Fruit fly (Drosophila melanogaster) whole organism, wandering third instar larva: ENCODE results near the gene CG10725.

ENCODE experiments used
- Dif ChIP-seq: fragments of 200-275, 200-300 bp; sonication (Bioruptor generic); optimal IDR thresholded peaks from 2 replicates; lab custom pipeline; 2018; ENCODE audit warnings: missing biosample characterization, missing genetic modification characterization; ENCODE audit not compliant: partially characterized antibody
- HLH106 ChIP-seq: fragments of 200-800 bp; optimal IDR thresholded peaks from 3 replicates; lab custom pipeline; 2019; ENCODE audit warnings: missing biosample characterization, mild to moderate bottlenecking, missing genetic modification characterization, moderate library complexity
- Hr78 ChIP-seq: fragments of >200 bp; optimal IDR thresholded peaks from 2 replicates; lab custom pipeline; 2017; ENCODE audit warnings: missing biosample characterization, missing genetic modification characterization
- Jra ChIP-seq: sonication (Bioruptor generic); optimal IDR thresholded peaks from 2 replicates; lab custom pipeline; 2016; ENCODE audit warnings: missing biosample characterization, missing genetic modification characterization
- Rel ChIP-seq, 2 experiments: fragments of 200-800 bp; sonication (Bioruptor generic) in 1 of 2; optimal IDR thresholded peaks; 2 replicates in 1 of 2; 3 replicates in 1 of 2; lab custom pipeline; 2016 to 2019; ENCODE audit warnings: mild to moderate bottlenecking in 2 of 2, missing biosample characterization in 2 of 2, missing genetic modification characterization in 2 of 2, moderate library complexity in 1 of 2
- Vsx2 ChIP-seq: fragments of 200-300, 225-300 bp; sonication (Bioruptor generic); optimal IDR thresholded peaks from 2 replicates; lab custom pipeline; 2018; ENCODE audit warnings: missing biosample characterization, missing genetic modification characterization; ENCODE audit not compliant: partially characterized antibody
- brk ChIP-seq: fragments of 200-800 bp; sonication (Bioruptor generic); optimal IDR thresholded peaks from 2 replicates; lab custom pipeline; 2016; ENCODE audit warnings: missing biosample characterization, mild to moderate bottlenecking, missing genetic modification characterization
- foxo ChIP-seq, 2 experiments: fragments of 200-800 bp; sonication (Bioruptor generic); optimal IDR thresholded peaks; 2 replicates in 1 of 2; 3 replicates in 1 of 2; lab custom pipeline; 2016 to 2017; ENCODE audit warnings: missing biosample characterization in 2 of 2, missing genetic modification characterization in 2 of 2
- fru ChIP-seq: fragments of 200-800 bp; sonication (Bioruptor generic); optimal IDR thresholded peaks from 3 replicates; lab custom pipeline; 2016; ENCODE audit warnings: missing biosample characterization, mild to moderate bottlenecking, missing genetic modification characterization
- h ChIP-seq: fragments of 200-800 bp; sonication (Bioruptor generic); optimal IDR thresholded peaks from 3 replicates; lab custom pipeline; 2016; ENCODE audit warnings: missing biosample characterization, mild to moderate bottlenecking, missing genetic modification characterization
- pan ChIP-seq: fragments of >200 bp; optimal IDR thresholded peaks from 2 replicates; lab custom pipeline; 2017
- woc ChIP-seq: sonication (Bioruptor generic); optimal IDR thresholded peaks from 2 replicates; lab custom pipeline; 2016; ENCODE audit warnings: missing biosample characterization, mild to moderate bottlenecking, missing genetic modification characterization

dm6 chr3L:13486041-13486859 lies 48.5 kb downstream of the CG10725 start, which contains the start of the genes Abp1 and Tgi:
- TF ChIP-seq fru (GFP tag; lab: Kevin White, UChicago) (peak; percentile 3), brk (GFP tag; lab: Kevin White, UChicago) (peak; percentile 52), woc (GFP tag; lab: Kevin White, UChicago) (peak; percentile 14), HLH106 (tag; lab: Kevin White, UChicago) (no peak), Vsx2 (no peak), Hr78 (GFP tag; lab: Kevin White, UChicago) (no peak), foxo (GFP tag; optimal IDR thresholded peaks at IDR 0.05; lab: Kevin White, UChicago) (peak in 1 of 2 experiments; percentile 26), pan (no peak), Rel (GFP tag; optimal IDR thresholded peaks at IDR 0.05; lab: Kevin White, UChicago) (no peak), Rel (tag; optimal IDR thresholded peaks at IDR 0.05; lab: Kevin White, UChicago) (peak; percentile 5), Dif (GFP tag; lab: Kevin White, UChicago) (no peak), h (GFP tag; lab: Kevin White, UChicago) (peak; percentile 26), Jra (GFP tag; lab: Kevin White, UChicago) (peak; percentile 55)
